Worm (Caenorhabditis elegans): ENCODE data around the gene C25E10.13.

C25E10.13 gene

ce11 chrV:9018871-9019270 lies 40.7 kb upstream of the C25E10.13 start (continued):
- no peak for TF ChIP-seq F52B5.7 (tag; optimal IDR thresholded peaks at IDR 0.05)
- TF ChIP-seq zfh-2 (GFP tag; conservative IDR thresholded peaks at IDR 0.05) = no peak

ce11 chrV:9022078-9022477 lies 37.4 kb upstream of the C25E10.13 start, which contains the start of gene oac-41:
Gene oac-41 (minus strand): TSS chrV:9022178.
- TF ChIP-seq sptf-2 (GFP tag; optimal IDR thresholded peaks at IDR 0.05) = no peak
- no peak for TF ChIP-seq ztf-25 (GFP tag; IDR thresholded peaks at IDR 0.05)
- TF ChIP-seq dpl-1 (GFP tag; optimal IDR thresholded peaks at IDR 0.05) = no peak
- TF ChIP-seq aptf-2 (GFP tag; conservative IDR thresholded peaks at IDR 0.05) = no peak
- no peak for TF ChIP-seq K11D2.4 (GFP tag; IDR thresholded peaks at IDR 0.05)
- TF ChIP-seq lin-54 (GFP tag; optimal IDR thresholded peaks at IDR 0.05) = no peak
- TF ChIP-seq ceh-79 (tag; optimal IDR thresholded peaks at IDR 0.05) = no peak
- TF ChIP-seq zim-3 (tag; optimal IDR thresholded peaks at IDR 0.05) = no peak
- TF ChIP-seq lin-26 (GFP tag; IDR thresholded peaks at IDR 0.05) = no peak
- no peak for TF ChIP-seq B0336.3 (GFP tag; IDR thresholded peaks at IDR 0.05)
- TF ChIP-seq lir-1 (GFP tag; conservative IDR thresholded peaks at IDR 0.05) = no peak
- TF ChIP-seq F52B5.7 (tag; optimal IDR thresholded peaks at IDR 0.05) = no peak
- no peak for TF ChIP-seq madf-8 (GFP tag; conservative IDR thresholded peaks at IDR 0.05)
- no peak for TF ChIP-seq egl-18 (GFP tag; IDR thresholded peaks at IDR 0.05)
- TF ChIP-seq snpc-1.3 (tag; optimal IDR thresholded peaks at IDR 0.05; ENCODE audit: insufficient read depth) = no peak
- no peak for TF ChIP-seq hrde-1 (tag; optimal IDR thresholded peaks at IDR 0.05; ENCODE audit: borderline replicate concordance)
- no peak for TF ChIP-seq F37B4.10 (GFP tag; IDR thresholded peaks at IDR 0.05)

- TF ChIP-seq lin-40 (tag; optimal IDR thresholded peaks at IDR 0.05) (no peak), lsl-1 (GFP tag; optimal IDR thresholded peaks at IDR 0.05) (no peak), ztf-6 (GFP tag; IDR thresholded peaks at IDR 0.05) (no peak), hmg-1.2 (GFP tag; IDR thresholded peaks at IDR 0.05) (no peak), repo-1 (tag; optimal IDR thresholded peaks at IDR 0.05) (no peak), B0019.2 (GFP tag; conservative IDR thresholded peaks at IDR 0.05) (no peak), nhr-90 (tag; optimal IDR thresholded peaks at IDR 0.05) (no peak), K12H6.12 (tag; optimal IDR thresholded peaks at IDR 0.05) (no peak), pha-4 (tag; optimal IDR thresholded peaks at IDR 0.05) (no peak), die-1 (tag; optimal IDR thresholded peaks at IDR 0.05) (no peak)
These were observed 34.8 kb upstream of the C25E10.13 start, which contains the start of gene bus-1 for ce11 chrV:9024713-9025112. Gene bus-1 (minus strand): TSS chrV:9024813.

- TF ChIP-seq ceh-40 (GFP tag; IDR thresholded peaks at IDR 0.05) (no peak), lsy-27 (tag; optimal IDR thresholded peaks at IDR 0.05; ENCODE audit: borderline replicate concordance, insufficient read depth) (no peak), nfyb-1 (GFP tag; IDR thresholded peaks at IDR 0.05) (no peak), F57A8.1 (GFP tag; optimal IDR thresholded peaks at IDR 0.05) (no peak), B0019.2 (GFP tag; conservative IDR thresholded peaks at IDR 0.05) (no peak), ceh-58 (GFP tag; IDR thresholded peaks at IDR 0.05) (no peak), unc-130 (GFP tag; optimal IDR thresholded peaks at IDR 0.05) (no peak), bed-1 (GFP tag; IDR thresholded peaks at IDR 0.05) (no peak), lin-54 (GFP tag; optimal IDR thresholded peaks at IDR 0.05) (no peak), hsf-1 (GFP tag; IDR thresholded peaks at IDR 0.05) (no peak), let-607 (tag; optimal IDR thresholded peaks at IDR 0.05) (no peak), tbx-9 (tag; optimal IDR thresholded peaks at IDR 0.05; ENCODE audit: borderline replicate concordance) (no peak), ceh-91 (GFP tag; IDR thresholded peaks at IDR 0.05) (no peak), dox-1 (GFP tag; IDR thresholded peaks at IDR 0.05) (no peak)
These were observed 29.3 kb upstream of the C25E10.13 start, which contains the start of gene C25E10.5 for ce11 chrV:9030248-9030647. Gene C25E10.5 (plus strand): TSS chrV:9030548.
